Fruit fly (Drosophila melanogaster): ENCODE results near the gene Hsp60A.

The Hsp60A gene

dm6 chrX:11124749-11125508 is 16.6 kb downstream of the Hsp60A start, which contains the start of gene Rpt3:
Gene Rpt3, plus strand, starts transcription at chrX:11125101.
- TF ChIP-seq CG6808 (GFP tag; optimal IDR thresholded peaks at IDR 0.05) = no peak
- TF ChIP-seq esn (GFP tag; optimal IDR thresholded peaks at IDR 0.05) = peak; percentile 38
- TF ChIP-seq CG6276 (GFP tag; optimal IDR thresholded peaks at IDR 0.05) = no peak
- TF ChIP-seq salr (GFP tag; optimal IDR thresholded peaks at IDR 0.05) = no peak
- TF ChIP-seq eg (GFP tag; IDR thresholded peaks at IDR 0.05) = no peak
- no peak for TF ChIP-seq Lpt (GFP tag; optimal IDR thresholded peaks at IDR 0.05)
- TF ChIP-seq cyc (GFP tag; optimal IDR thresholded peaks at IDR 0.05) = peak; percentile 1
- no peak for TF ChIP-seq dsx (GFP tag; optimal IDR thresholded peaks at IDR 0.05; ENCODE audit: poor library complexity, severe bottlenecking)
- TF ChIP-seq Smox (GFP tag; optimal IDR thresholded peaks at IDR 0.05) = no peak
- peak; percentile 5 for TF ChIP-seq CG3032 (tag; optimal IDR thresholded peaks at IDR 0.05)
- TF ChIP-seq CG7368 (GFP tag; optimal IDR thresholded peaks at IDR 0.05) = no peak
- TF ChIP-seq CG11762 (GFP tag; optimal IDR thresholded peaks at IDR 0.05; ENCODE audit: insufficient read depth) = no peak
- no peak for TF ChIP-seq Blimp-1 (GFP tag; optimal IDR thresholded peaks at IDR 0.05)
- TF ChIP-seq CG8319 (GFP tag; optimal IDR thresholded peaks at IDR 0.05) = no peak
- no peak for TF ChIP-seq Sox102F (GFP tag; optimal IDR thresholded peaks at IDR 0.05)
- no peak for TF ChIP-seq Sox15 (GFP tag; optimal IDR thresholded peaks at IDR 0.05)
- no peak for TF ChIP-seq CG31627 (GFP tag; optimal IDR thresholded peaks at IDR 0.05)
- TF ChIP-seq Ets21C (GFP tag; optimal IDR thresholded peaks at IDR 0.05) = no peak
- peak; percentile 69 for TF ChIP-seq Eip78C (GFP tag)
- no peak for TF ChIP-seq net (GFP tag; optimal IDR thresholded peaks at IDR 0.05)
- no peak for TF ChIP-seq Eip93F (GFP tag; optimal IDR thresholded peaks at IDR 0.05)
- TF ChIP-seq vri (GFP tag; optimal IDR thresholded peaks at IDR 0.05) = no peak
- no peak for TF ChIP-seq CG15336 (GFP tag; IDR thresholded peaks at IDR 0.05)
- TF ChIP-seq CG6854 (GFP tag; optimal IDR thresholded peaks at IDR 0.05) = peak; percentile 4
- TF ChIP-seq CG8119 (GFP tag; IDR thresholded peaks at IDR 0.05) = no peak
- no peak for TF ChIP-seq pdm3 (GFP tag; optimal IDR thresholded peaks at IDR 0.05)
- TF ChIP-seq dac (GFP tag; optimal IDR thresholded peaks at IDR 0.05) = no peak
- TF ChIP-seq Ets96B (tag; optimal IDR thresholded peaks at IDR 0.05) = no peak
- TF ChIP-seq topi (GFP tag; optimal IDR thresholded peaks at IDR 0.05) = peak; percentile 13
- TF ChIP-seq Hr4 (GFP tag; optimal IDR thresholded peaks at IDR 0.05) = no peak
- no peak for TF ChIP-seq fkh (GFP tag; optimal IDR thresholded peaks at IDR 0.05)
- no peak for TF ChIP-seq CG6163 (GFP tag; IDR thresholded peaks at IDR 0.05)
- no peak for TF ChIP-seq Gug (GFP tag; IDR thresholded peaks at IDR 0.05)
- TF ChIP-seq ss (GFP tag; optimal IDR thresholded peaks at IDR 0.05) = no peak
- no peak for TF ChIP-seq Met (GFP tag; optimal IDR thresholded peaks at IDR 0.05)
- TF ChIP-seq fd85E (GFP tag; optimal IDR thresholded peaks at IDR 0.05) = no peak

DNA sequence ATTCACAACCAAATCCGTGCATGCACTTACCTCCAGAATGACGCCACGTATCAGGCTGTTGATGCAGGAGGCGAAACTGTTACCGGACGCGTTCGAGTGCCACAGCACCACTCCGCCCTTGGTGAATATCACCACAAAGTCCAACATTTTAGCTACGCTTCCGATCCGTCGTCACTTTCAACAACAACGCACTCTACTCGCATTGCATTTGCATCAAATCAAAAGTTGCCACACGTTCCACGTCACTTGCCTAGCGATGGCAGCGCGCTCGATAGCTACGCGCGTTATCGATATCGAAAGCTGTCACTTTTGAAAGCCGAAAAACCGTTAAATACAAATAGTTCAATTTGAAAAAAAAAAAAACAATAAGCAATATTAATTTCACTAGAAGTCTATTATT is 20.5 kb downstream of the Hsp60A start, which contains the start of gene SrpRalpha:
SrpRalpha (minus strand) TSS at position 260 of the 400 bp plus-strand sequence.
- TF ChIP-seq CG15336 (GFP tag; IDR thresholded peaks at IDR 0.05) = 0 out of 2 replicates have a peak, but pooled peaks have one; percentile 15
- no peak for TF ChIP-seq CG16779 (tag; optimal IDR thresholded peaks at IDR 0.05)
- no peak for TF ChIP-seq CG7368 (GFP tag; optimal IDR thresholded peaks at IDR 0.05)
- peak; percentile 99 for TF ChIP-seq achi (GFP tag; optimal IDR thresholded peaks at IDR 0.05)
- TF ChIP-seq acj6 (GFP tag; optimal IDR thresholded peaks at IDR 0.05) = no peak
- TF ChIP-seq Sox102F (GFP tag; optimal IDR thresholded peaks at IDR 0.05) = no peak
- TF ChIP-seq CG4318 (GFP tag; optimal IDR thresholded peaks at IDR 0.05) = no peak
- no peak for TF ChIP-seq vri (GFP tag; optimal IDR thresholded peaks at IDR 0.05)
- TF ChIP-seq CG11902 (GFP tag; optimal IDR thresholded peaks at IDR 0.05) = no peak
- TF ChIP-seq Lpt (GFP tag; optimal IDR thresholded peaks at IDR 0.05) = no peak
- TF ChIP-seq CG3919 (GFP tag; optimal IDR thresholded peaks at IDR 0.05) = no peak
- peak; percentile 1 for TF ChIP-seq esn (GFP tag; optimal IDR thresholded peaks at IDR 0.05)
- TF ChIP-seq CG32006 (GFP tag; optimal IDR thresholded peaks at IDR 0.05) = no peak
- no peak for TF ChIP-seq CG9139 (GFP tag; optimal IDR thresholded peaks at IDR 0.05)
